Fruit fly (Drosophila melanogaster) whole organism, embryonic: ENCODE data around the gene Mgstl.

ENCODE experiments used
- CG31365 ChIP-seq: fragments of 200-800 bp; sonication (Bioruptor generic); optimal IDR thresholded peaks from 2 replicates; lab custom pipeline; 2018; ENCODE audit warnings: missing biosample characterization, mild to moderate bottlenecking, missing genetic modification characterization
- CG3838 ChIP-seq: fragments of 200-800 bp; sonication (Bioruptor generic); optimal IDR thresholded peaks from 3 replicates; lab custom pipeline; 2016; ENCODE audit warnings: missing biosample characterization, missing genetic modification characterization
- CG4404 ChIP-seq: fragments of 200-800 bp; sonication (Bioruptor generic); IDR thresholded peaks from 2 replicates; pipeline ENCODE4 v1.3.6; 2022; ENCODE audit warnings: missing biosample characterization, missing genetic modification characterization
- CG6791 ChIP-seq: fragments of 200-800 bp; sonication (Bioruptor generic); IDR thresholded peaks from 3 replicates; pipeline ENCODE4 v1.3.6; 2022; ENCODE audit warnings: missing biosample characterization, missing genetic modification characterization; ENCODE audit not compliant: partially characterized antibody
- CG8089 ChIP-seq: fragments of 200-800 bp; sonication (Bioruptor generic); optimal IDR thresholded peaks from 3 replicates; lab custom pipeline; 2016; ENCODE audit warnings: missing biosample characterization, missing genetic modification characterization
- CG8281 ChIP-seq: fragments of 200-800 bp; sonication (Bioruptor generic); optimal IDR thresholded peaks from 2 replicates; lab custom pipeline; 2018; ENCODE audit warnings: missing biosample characterization, mild to moderate bottlenecking, missing genetic modification characterization, moderate library complexity
- Deaf1 ChIP-seq: fragments of 200-800 bp; optimal IDR thresholded peaks from 3 replicates; lab custom pipeline; 2019; ENCODE audit warnings: missing biosample characterization, mild to moderate bottlenecking, missing genetic modification characterization, moderate library complexity
- Ets65A ChIP-seq: fragments of 200-800 bp; sonication (Bioruptor generic); peaks from one replicate; lab custom pipeline; 2016; ENCODE audit warnings: missing biosample characterization, missing genetic modification characterization
- Fer1 ChIP-seq: fragments of 200-800 bp; sonication (Bioruptor generic); optimal IDR thresholded peaks from 2 replicates; lab custom pipeline; 2017; ENCODE audit warnings: missing biosample characterization, mild to moderate bottlenecking, missing genetic modification characterization
- HLH4C ChIP-seq: fragments of 200-800 bp; sonication (Bioruptor generic); IDR thresholded peaks from 3 replicates; pipeline ENCODE4 v1.3.6; 2022; ENCODE audit warnings: missing biosample characterization, missing genetic modification characterization; ENCODE audit not compliant: partially characterized antibody
- Six4 ChIP-seq: fragments of 200-800 bp; sonication (Bioruptor generic); optimal IDR thresholded peaks from 2 replicates; lab custom pipeline; 2016; ENCODE audit warnings: missing biosample characterization, missing genetic modification characterization
- Ssrp ChIP-seq: fragments of 200-800 bp; sonication (Bioruptor generic); optimal IDR thresholded peaks from 2 replicates; lab custom pipeline; 2018; ENCODE audit warnings: missing biosample characterization, mild to moderate bottlenecking, missing genetic modification characterization, moderate library complexity
- gfzf ChIP-seq: fragments of 200-800 bp; sonication (Bioruptor generic); optimal IDR thresholded peaks from 2 replicates; lab custom pipeline; 2016; ENCODE audit warnings: missing biosample characterization, mild to moderate bottlenecking, missing genetic modification characterization, moderate library complexity
- knrl ChIP-seq: fragments of 200-800 bp; sonication (Bioruptor generic); IDR thresholded peaks from 3 replicates; pipeline ENCODE4 v1.3.6; 2022; ENCODE audit warnings: missing biosample characterization, missing genetic modification characterization; ENCODE audit not compliant: partially characterized antibody
- nerfin-1 ChIP-seq: fragments of 200-800 bp; sonication (Bioruptor generic); optimal IDR thresholded peaks from 3 replicates; lab custom pipeline; 2019; ENCODE audit warnings: missing biosample characterization, mild to moderate bottlenecking, missing genetic modification characterization, moderate library complexity
- sens ChIP-seq: fragments of 200-800 bp; sonication (Bioruptor generic); peaks from one replicate; lab custom pipeline; 2016; ENCODE audit warnings: missing biosample characterization, missing genetic modification characterization
- sna ChIP-seq: fragments of 200-800 bp; sonication (Bioruptor generic); IDR thresholded peaks from 2 replicates; pipeline ENCODE4 v1.3.6; 2022; ENCODE audit warnings: missing biosample characterization, missing genetic modification characterization; ENCODE audit not compliant: partially characterized antibody
- unpg ChIP-seq: fragments of 200-800 bp; sonication (Bioruptor generic); optimal IDR thresholded peaks from 3 replicates; lab custom pipeline; 2018; ENCODE audit warnings: missing biosample characterization, mild to moderate bottlenecking, missing genetic modification characterization, moderate library complexity
- usp ChIP-seq: fragments of >200 bp; optimal IDR thresholded peaks from 2 replicates; lab custom pipeline; 2017; ENCODE audit warnings: missing biosample characterization, missing genetic modification characterization

Mgstl gene

dm6 chrX:21083246-21083645 lies 41.3 kb downstream of the Mgstl start (continued):
- TF ChIP-seq CG8089 (GFP tag; lab: Kevin White, UChicago): no peak
- TF ChIP-seq CG31365 (tag; lab: Kevin White, UChicago): peak; percentile 93
- no peak for TF ChIP-seq CG4404 (GFP tag; lab: Robert Waterston, UW)
- TF ChIP-seq Ets65A (GFP tag; lab: Kevin White, UChicago): peak; percentile 22
- TF ChIP-seq unpg (GFP tag; lab: Kevin White, UChicago): no peak
- no peak for TF ChIP-seq CG8281 (tag; lab: Kevin White, UChicago)
- no peak for TF ChIP-seq Ssrp
- no peak for TF ChIP-seq gfzf (GFP tag; lab: Kevin White, UChicago)
- TF ChIP-seq nerfin-1 (tag; lab: Kevin White, UChicago): no peak
- TF ChIP-seq CG3838 (GFP tag; lab: Kevin White, UChicago): no peak
- no peak for TF ChIP-seq knrl (GFP tag; lab: Robert Waterston, UW)
- TF ChIP-seq CG6791 (GFP tag; lab: Robert Waterston, UW): 0 out of 3 replicates have a peak, but pooled peaks have one; percentile 27
- no peak for TF ChIP-seq sna (GFP tag; lab: Robert Waterston, UW)
- peak; percentile 7 for TF ChIP-seq sens (GFP tag; lab: Kevin White, UChicago)
- TF ChIP-seq usp (GFP tag; lab: Kevin White, UChicago): no peak
- TF ChIP-seq Six4 (GFP tag; lab: Kevin White, UChicago): no peak
- no peak for TF ChIP-seq Fer1 (GFP tag; lab: Kevin White, UChicago)

- TF ChIP-seq Deaf1 (tag; lab: Kevin White, UChicago): peak; percentile 56
- no peak for TF ChIP-seq HLH4C (GFP tag; lab: Robert Waterston, UW)
- TF ChIP-seq, all 482 proteins: peak for 1
These were observed 51.6 kb downstream of the Mgstl start, which contains the start of gene stg1 for dm6 chrX:21093544-21093943. TSS of gene stg1 (plus strand) at chrX:21093844.
